Worm (Caenorhabditis elegans) whole organism, mixed stage, embryonic: ENCODE measurements around the gene F49F1.17.

Experiments used
- blmp-1 ChIP-seq: fragments of 150-350 bp; optimal IDR thresholded peaks from 2 replicates; lab custom pipeline; 2014; ENCODE audit warnings: missing biosample characterization, missing genetic modification characterization
- drap-1 ChIP-seq: fragments of 200-800 bp; sonication (Bioruptor generic); optimal IDR thresholded peaks from 3 replicates; lab custom pipeline; 2018; ENCODE audit warnings: mild to moderate bottlenecking, missing genetic modification characterization, missing compliant biosample characterization
- flh-1 ChIP-seq: fragments of 200-800 bp; sonication (Bioruptor generic); optimal IDR thresholded peaks from 2 replicates; lab custom pipeline; 2018; ENCODE audit warnings: mild to moderate bottlenecking, missing genetic modification characterization, moderate library complexity, missing compliant biosample characterization
- mep-1 ChIP-seq: fragments of 150-350 bp; optimal IDR thresholded peaks from 2 replicates; lab custom pipeline; 2017; ENCODE audit warnings: missing biosample characterization, missing genetic modification reagents, missing genetic modification characterization, inconsistent platforms
- mls-2 ChIP-seq: sonication (generic microtip); optimal IDR thresholded peaks from 2 replicates; lab custom pipeline; 2016; ENCODE audit warnings: mild to moderate bottlenecking, missing genetic modification characterization, moderate library complexity, missing compliant biosample characterization
- nhr-237 ChIP-seq: fragments of 150-350 bp; optimal IDR thresholded peaks from 2 replicates; lab custom pipeline; 2014; ENCODE audit warnings: missing biosample characterization, missing genetic modification characterization
- pha-4 ChIP-seq: fragments of 150-350 bp; optimal IDR thresholded peaks from 2 replicates; lab custom pipeline; 2018; ENCODE audit warnings: missing biosample characterization, missing genetic modification reagents, missing genetic modification characterization
- sptf-1 ChIP-seq: sonication (generic microtip); optimal IDR thresholded peaks from 2 replicates; lab custom pipeline; 2017; ENCODE audit warnings: mild to moderate bottlenecking, missing genetic modification characterization, moderate library complexity, missing compliant biosample characterization
- tbx-8 ChIP-seq: fragments of 200-800 bp; sonication (Bioruptor generic); optimal IDR thresholded peaks from 2 replicates; lab custom pipeline; 2018; ENCODE audit warnings: mild to moderate bottlenecking, missing genetic modification characterization, moderate library complexity, missing compliant biosample characterization
- unc-39 ChIP-seq: fragments of 150-350 bp; optimal IDR thresholded peaks from 2 replicates; lab custom pipeline; 2014; ENCODE audit warnings: missing biosample characterization, missing genetic modification characterization

DNA sequence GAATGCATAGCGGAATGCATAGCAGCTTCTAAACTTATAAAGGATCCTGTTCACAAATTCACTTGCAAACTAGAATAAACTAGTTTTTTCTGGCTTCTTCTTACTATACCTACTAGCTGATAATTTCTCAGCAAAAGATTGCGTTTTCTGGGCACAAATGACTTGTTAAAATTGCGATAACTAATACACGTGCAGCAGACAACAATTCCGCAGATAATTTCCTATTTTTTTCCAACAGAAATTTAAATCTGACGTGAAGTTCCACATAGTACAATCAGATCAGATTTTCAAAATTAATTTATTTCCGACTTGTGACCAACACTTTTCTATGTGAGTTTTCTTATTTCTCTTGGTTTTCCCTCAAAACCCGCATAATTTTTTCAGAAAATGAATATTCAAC, 28.7 kb upstream of the F49F1.17 start, which contains the start of gene scrm-8:
- no peak for TF ChIP-seq nhr-237 (tag; lab: Kevin White, UChicago)
- TF ChIP-seq unc-39 (tag; lab: Kevin White, UChicago), result no peak
- no peak for TF ChIP-seq mls-2
- TF ChIP-seq mep-1 (tag; lab: Kevin White, UChicago), result no peak
- TF ChIP-seq flh-1 (GFP tag; lab: Kevin White, UChicago), result no peak
- no peak for TF ChIP-seq sptf-1 (tag; lab: Kevin White, UChicago)
- TF ChIP-seq blmp-1 (tag; lab: Kevin White, UChicago), result no peak
- TF ChIP-seq drap-1 (GFP tag; lab: Kevin White, UChicago), result no peak
- no peak for TF ChIP-seq tbx-8
- no peak for TF ChIP-seq pha-4
